Fruit fly (Drosophila melanogaster): ENCODE data around the gene CG8159.

DNA sequence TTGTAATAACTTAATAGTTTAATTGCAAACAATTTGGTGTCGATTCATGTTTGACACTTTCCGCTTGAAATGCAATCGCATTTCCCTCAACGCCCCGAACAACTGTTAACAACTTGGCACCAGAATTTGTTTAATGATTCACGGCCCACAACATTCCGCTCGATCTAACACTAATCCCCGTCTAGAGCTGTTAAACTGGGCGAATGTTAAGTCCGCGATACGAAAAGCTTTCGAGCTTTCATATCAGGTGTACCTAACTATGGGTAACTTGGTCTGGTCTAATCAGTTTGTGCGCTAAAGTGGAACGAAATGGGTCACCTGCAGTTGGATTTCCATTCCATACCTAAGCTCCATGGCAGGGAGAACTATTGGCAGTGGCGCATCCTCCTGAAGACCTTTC is 46.5 kb downstream of the CG8159 start, which contains the start of gene CG34301:
- TF ChIP-seq EcR (GFP tag; optimal IDR thresholded peaks at IDR 0.05) (no peak), CG8159 (tag; optimal IDR thresholded peaks at IDR 0.05) (no peak), CG17806 (tag; optimal IDR thresholded peaks at IDR 0.05) (no peak), CG14655 (GFP tag; optimal IDR thresholded peaks at IDR 0.05) (no peak), CG8301 (tag; optimal IDR thresholded peaks at IDR 0.05) (no peak), CG4496 (GFP tag; IDR thresholded peaks at IDR 0.05) (no peak), CG13204 (GFP tag; optimal IDR thresholded peaks at IDR 0.05) (no peak)
